Worm (Caenorhabditis elegans): ENCODE data around the gene pgp-10.

ce11 chrX:7176817-7177216, 18.0 kb downstream of the pgp-10 start:
- TF ChIP-seq ama-1 (optimal IDR thresholded peaks at IDR 0.05): no peak
- TF ChIP-seq ceh-36 (tag; optimal IDR thresholded peaks at IDR 0.05): no peak
- TF ChIP-seq sea-1 (GFP tag; conservative IDR thresholded peaks at IDR 0.05): no peak
- no peak for TF ChIP-seq hnd-1 (tag; optimal IDR thresholded peaks at IDR 0.05)
- TF ChIP-seq hmbx-1 (tag; optimal IDR thresholded peaks at IDR 0.05): no peak

All from whole organism, early embryonic.